Fruit fly (Drosophila melanogaster) whole organism, wandering third instar larva: ENCODE results near the gene SelT.

ENCODE experiments used
- Abd-B ChIP-seq: fragments of >200 bp; optimal IDR thresholded peaks from 2 replicates; lab custom pipeline; 2017; ENCODE audit warnings: missing biosample characterization, missing genetic modification characterization
- Dfd ChIP-seq: fragments of >200 bp; optimal IDR thresholded peaks from 2 replicates; lab custom pipeline; 2017; ENCODE audit warnings: missing biosample characterization, missing genetic modification characterization
- Dif ChIP-seq: fragments of 200-275, 200-300 bp; sonication (Bioruptor generic); optimal IDR thresholded peaks from 2 replicates; lab custom pipeline; 2018; ENCODE audit warnings: missing biosample characterization, missing genetic modification characterization; ENCODE audit not compliant: partially characterized antibody
- Hnf4 ChIP-seq: fragments of 200-800 bp; sonication (Bioruptor generic); optimal IDR thresholded peaks from 2 replicates; lab custom pipeline; 2016; ENCODE audit warnings: missing biosample characterization, mild to moderate bottlenecking, missing genetic modification characterization
- Hr78 ChIP-seq: fragments of >200 bp; optimal IDR thresholded peaks from 2 replicates; lab custom pipeline; 2017; ENCODE audit warnings: missing biosample characterization, missing genetic modification characterization
- Hr83 ChIP-seq: fragments of 200-300 bp; sonication (Bioruptor generic); optimal IDR thresholded peaks from 2 replicates; lab custom pipeline; 2016; ENCODE audit warnings: missing biosample characterization, mild to moderate bottlenecking, missing genetic modification characterization, moderate library complexity; ENCODE audit not compliant: poor library complexity, severe bottlenecking
- foxo ChIP-seq, 2 experiments: fragments of 200-800 bp; sonication (Bioruptor generic); optimal IDR thresholded peaks; 2 replicates in 1 of 2; 3 replicates in 1 of 2; lab custom pipeline; 2016 to 2017; ENCODE audit warnings: missing biosample characterization in 2 of 2, missing genetic modification characterization in 2 of 2
- h ChIP-seq: fragments of 200-800 bp; sonication (Bioruptor generic); optimal IDR thresholded peaks from 3 replicates; lab custom pipeline; 2016; ENCODE audit warnings: missing biosample characterization, mild to moderate bottlenecking, missing genetic modification characterization
- lola ChIP-seq: fragments of >200 bp; optimal IDR thresholded peaks from 2 replicates; lab custom pipeline; 2017; ENCODE audit warnings: missing biosample characterization, missing genetic modification characterization
- pan ChIP-seq: fragments of >200 bp; optimal IDR thresholded peaks from 2 replicates; lab custom pipeline; 2017
- psq ChIP-seq: fragments of 200-800 bp; sonication (Bioruptor generic); optimal IDR thresholded peaks from 3 replicates; lab custom pipeline; 2017; ENCODE audit warnings: missing biosample characterization, mild to moderate bottlenecking, missing genetic modification characterization, moderate library complexity
- rgr ChIP-seq: fragments of 200-800 bp; sonication (Bioruptor generic); optimal IDR thresholded peaks from 3 replicates; lab custom pipeline; 2016; ENCODE audit warnings: missing biosample characterization, mild to moderate bottlenecking, missing genetic modification characterization

DNA sequence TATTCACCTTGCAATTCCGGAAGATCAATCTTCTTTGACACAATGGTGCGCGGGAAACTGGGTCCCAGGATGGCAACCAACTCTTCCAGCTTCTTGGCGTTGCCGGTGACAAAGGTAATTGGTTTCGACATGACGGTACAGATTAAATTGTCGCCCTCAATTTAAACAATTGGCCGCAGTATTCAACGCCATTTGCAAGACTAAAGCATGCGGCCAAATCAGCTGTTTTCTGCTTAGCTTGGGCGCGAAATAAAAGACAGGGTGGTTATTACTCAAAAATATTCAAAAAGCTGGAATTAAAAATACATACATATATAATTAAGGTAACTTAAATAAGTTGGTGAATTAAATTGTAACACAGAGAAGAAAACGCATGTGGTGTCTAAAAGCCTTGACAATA, 31.6 kb upstream of the SelT start, which contains the start of gene CG8891:
- no peak for TF ChIP-seq Hr78 (GFP tag; lab: Kevin White, UChicago)
- TF ChIP-seq Hnf4 (GFP tag; lab: Kevin White, UChicago): no peak
- TF ChIP-seq psq: no peak
- no peak for TF ChIP-seq Abd-B
- no peak for TF ChIP-seq lola (GFP tag; lab: Kevin White, UChicago)
- no peak for TF ChIP-seq h (GFP tag; lab: Kevin White, UChicago)
- no peak for TF ChIP-seq Dfd (GFP tag; lab: Kevin White, UChicago)
- no peak for TF ChIP-seq rgr (GFP tag; lab: Kevin White, UChicago)
- no peak for TF ChIP-seq foxo (GFP tag; optimal IDR thresholded peaks at IDR 0.05; lab: Kevin White, UChicago)
- no peak for TF ChIP-seq Hr83 (GFP tag; lab: Kevin White, UChicago)
- no peak for TF ChIP-seq pan (lab: Kevin White, UChicago)
- TF ChIP-seq Dif: no peak
